Worm (Caenorhabditis elegans) whole organism, L1 larva: ENCODE results near the gene gcy-14.

ENCODE experiments used
- F16B12.6 ChIP-seq: fragments of 150-350 bp; optimal IDR thresholded peaks from 2 replicates; lab custom pipeline; 2014; ENCODE audit warnings: missing biosample characterization, missing genetic modification characterization
- aha-1 ChIP-seq: fragments of 150-350 bp; optimal IDR thresholded peaks from 2 replicates; lab custom pipeline; 2014; ENCODE audit warnings: missing biosample characterization, missing genetic modification characterization
- blmp-1 ChIP-seq: fragments of 150-350 bp; optimal IDR thresholded peaks from 2 replicates; lab custom pipeline; 2014; ENCODE audit warnings: missing biosample characterization, missing genetic modification characterization
- ceh-8 ChIP-seq: fragments of 200-800 bp; sonication (Bioruptor generic); optimal IDR thresholded peaks from 2 replicates; lab custom pipeline; 2018; ENCODE audit warnings: mild to moderate bottlenecking, missing genetic modification characterization, moderate library complexity, missing compliant biosample characterization
- ceh-82 ChIP-seq, 3 experiments: fragments of 150-350 bp in 1 of 3; sonication (generic microtip) in 2 of 3; optimal IDR thresholded peaks; 2 replicates each; lab custom pipeline; 2014 to 2017; ENCODE audit warnings: missing biosample characterization in 3 of 3, missing genetic modification characterization in 3 of 3
- ces-1 ChIP-seq: fragments of 150-350 bp; optimal IDR thresholded peaks from 2 replicates; lab custom pipeline; 2014; ENCODE audit warnings: missing biosample characterization, missing genetic modification reagents, missing genetic modification characterization
- dpl-1 ChIP-seq, 3 experiments: fragments of 150-350 bp in 2 of 3; sonication (generic microtip) in 1 of 3; optimal IDR thresholded peaks; 2 replicates each; lab custom pipeline; 2014 to 2017; ENCODE audit warnings: missing biosample characterization in 3 of 3, missing genetic modification characterization in 3 of 3, missing genetic modification reagents in 3 of 3
- dsc-1 ChIP-seq: sonication (generic microtip); optimal IDR thresholded peaks from 2 replicates; lab custom pipeline; 2016; ENCODE audit warnings: mild to moderate bottlenecking, missing genetic modification characterization, missing compliant biosample characterization
- efl-1 ChIP-seq, 4 experiments: fragments of 150-350 bp; optimal IDR thresholded peaks in 3 of 4; peaks in 1 of 4; 1 replicate in 1 of 4; 2 replicates in 3 of 4; lab custom pipeline; 2014; ENCODE audit warnings: missing biosample characterization in 2 of 4, missing genetic modification characterization in 2 of 4, missing genetic modification reagents in 2 of 4
- egl-27 ChIP-seq, 2 experiments: fragments of 150-350 bp in 1 of 2; sonication (generic microtip); optimal IDR thresholded peaks; 3 replicates each; lab custom pipeline; 2017 to 2018; ENCODE audit warnings: missing biosample characterization in 2 of 2, missing genetic modification characterization in 2 of 2, missing genetic modification reagents in 2 of 2
- elt-3 ChIP-seq, 6 experiments: fragments of 150-350 bp in 1 of 6; sonication (generic microtip); optimal IDR thresholded peaks; 2 replicates each; lab custom pipeline; 2017 to 2018; ENCODE audit warnings: missing biosample characterization in 6 of 6, missing genetic modification characterization in 6 of 6, inconsistent platforms in 1 of 6
- fkh-10 ChIP-seq: sonication (generic microtip); optimal IDR thresholded peaks from 2 replicates; lab custom pipeline; 2017; ENCODE audit warnings: missing biosample characterization, missing genetic modification reagents, missing genetic modification characterization
- fkh-8 ChIP-seq: sonication (generic microtip); optimal IDR thresholded peaks from 2 replicates; lab custom pipeline; 2016; ENCODE audit warnings: mild to moderate bottlenecking, missing genetic modification characterization, missing compliant biosample characterization
- fos-1 ChIP-seq: fragments of 150-350 bp; optimal IDR thresholded peaks from 2 replicates; lab custom pipeline; 2014; ENCODE audit warnings: missing biosample characterization, missing genetic modification characterization
- grh-1 ChIP-seq: fragments of 200-800 bp; sonication (Bioruptor generic); IDR thresholded peaks from 2 replicates; pipeline ENCODE4 v1.3.6; 2022; ENCODE audit warnings: missing genetic modification reagents, missing genetic modification characterization, missing compliant biosample characterization
- hlh-4 ChIP-seq: sonication (generic microtip); optimal IDR thresholded peaks from 2 replicates; lab custom pipeline; 2016; ENCODE audit warnings: mild to moderate bottlenecking, missing genetic modification characterization, missing compliant biosample characterization
- isw-1 ChIP-seq: fragments of 200-800 bp; sonication (Bioruptor generic); IDR thresholded peaks from 2 replicates; pipeline ENCODE4 v1.3.6; 2022; ENCODE audit warnings: missing genetic modification characterization, missing compliant biosample characterization
- lin-13 ChIP-seq: fragments of 150-350 bp; optimal IDR thresholded peaks from 2 replicates; lab custom pipeline; 2014; ENCODE audit warnings: missing biosample characterization, missing genetic modification reagents, missing genetic modification characterization
- lin-14 ChIP-seq: fragments of 200-800 bp; sonication (Bioruptor generic); optimal IDR thresholded peaks from 2 replicates; lab custom pipeline; 2018; ENCODE audit warnings: mild to moderate bottlenecking, missing genetic modification characterization, moderate library complexity, missing compliant biosample characterization
- lin-35 ChIP-seq, 2 experiments: fragments of 150-350 bp; optimal IDR thresholded peaks; 2 replicates each; lab custom pipeline; 2014; ENCODE audit warnings: missing biosample characterization in 2 of 2, missing genetic modification characterization in 2 of 2, missing genetic modification reagents in 2 of 2
- lir-3 ChIP-seq: sonication (generic microtip); optimal IDR thresholded peaks from 2 replicates; lab custom pipeline; 2016; ENCODE audit warnings: mild to moderate bottlenecking, missing genetic modification characterization, moderate library complexity, missing compliant biosample characterization; ENCODE audit not compliant: poor library complexity
- lsy-2 ChIP-seq, 2 experiments: fragments of 150-350 bp; optimal IDR thresholded peaks; 2 replicates each; lab custom pipeline; 2014; ENCODE audit warnings: missing biosample characterization in 2 of 2, missing genetic modification characterization in 2 of 2
- mab-9 ChIP-seq: fragments of 200-800 bp; sonication (Bioruptor generic); IDR thresholded peaks from 2 replicates; pipeline ENCODE4 v1.3.6; 2022; ENCODE audit warnings: missing genetic modification reagents, missing genetic modification characterization, missing compliant biosample characterization
- nhr-19 ChIP-seq: fragments of 200-800 bp; sonication (Bioruptor generic); conservative IDR thresholded peaks from 2 replicates; pipeline ENCODE4 v1.3.6; 2022; ENCODE audit warnings: missing genetic modification characterization, missing compliant biosample characterization
- nhr-47 ChIP-seq: sonication (generic microtip); optimal IDR thresholded peaks from 2 replicates; lab custom pipeline; 2016; ENCODE audit warnings: mild to moderate bottlenecking, missing genetic modification characterization, moderate library complexity, missing compliant biosample characterization
- nhr-71 ChIP-seq: sonication (generic microtip); optimal IDR thresholded peaks from 2 replicates; lab custom pipeline; 2016; ENCODE audit warnings: mild to moderate bottlenecking, missing genetic modification characterization, moderate library complexity, missing compliant biosample characterization
- nhr-77 ChIP-seq: fragments of 150-350 bp; optimal IDR thresholded peaks from 2 replicates; lab custom pipeline; 2014; ENCODE audit warnings: missing biosample characterization, missing genetic modification characterization
- nhr-90 ChIP-seq: sonication (generic microtip); optimal IDR thresholded peaks from 2 replicates; lab custom pipeline; 2016; ENCODE audit warnings: mild to moderate bottlenecking, missing genetic modification characterization, missing compliant biosample characterization; ENCODE audit not compliant: poor library complexity
- pax-3 ChIP-seq: fragments of 200-800 bp; sonication (Bioruptor generic); optimal IDR thresholded peaks from 2 replicates; lab custom pipeline; 2018; ENCODE audit warnings: mild to moderate bottlenecking, missing genetic modification characterization, moderate library complexity, missing compliant biosample characterization
- rnt-1 ChIP-seq: sonication (generic microtip); optimal IDR thresholded peaks from 2 replicates; lab custom pipeline; 2016; ENCODE audit warnings: mild to moderate bottlenecking, missing genetic modification characterization, moderate library complexity, missing compliant biosample characterization
- snpc-4 ChIP-seq: fragments of 150-350 bp; optimal IDR thresholded peaks from 2 replicates; lab custom pipeline; 2014; ENCODE audit warnings: missing biosample characterization, missing genetic modification characterization
- snu-23 ChIP-seq: sonication (generic microtip); optimal IDR thresholded peaks from 2 replicates; lab custom pipeline; 2016; ENCODE audit warnings: missing genetic modification characterization, missing compliant biosample characterization
- sox-4 ChIP-seq: sonication (generic microtip); optimal IDR thresholded peaks from 2 replicates; lab custom pipeline; 2016; ENCODE audit warnings: missing genetic modification characterization, missing compliant biosample characterization
- swsn-7 ChIP-seq: sonication (generic microtip); optimal IDR thresholded peaks from 2 replicates; lab custom pipeline; 2016; ENCODE audit warnings: missing genetic modification characterization, missing compliant biosample characterization
- tbx-2 ChIP-seq: sonication (generic microtip); optimal IDR thresholded peaks from 2 replicates; lab custom pipeline; 2016; ENCODE audit warnings: missing genetic modification characterization, missing compliant biosample characterization
- tlp-1 ChIP-seq: fragments of 150-350 bp; optimal IDR thresholded peaks from 2 replicates; lab custom pipeline; 2014; ENCODE audit warnings: missing biosample characterization, missing genetic modification characterization
- unc-130 ChIP-seq: fragments of 150-350 bp; optimal IDR thresholded peaks from 2 replicates; lab custom pipeline; 2017; ENCODE audit warnings: missing biosample characterization, missing genetic modification characterization, inconsistent platforms
- unc-62 ChIP-seq: fragments of 150-350 bp; optimal IDR thresholded peaks from 2 replicates; lab custom pipeline; 2014; ENCODE audit warnings: missing biosample characterization, missing genetic modification reagents, missing genetic modification characterization
- unc-86 ChIP-seq: sonication (generic microtip); optimal IDR thresholded peaks from 2 replicates; lab custom pipeline; 2016; ENCODE audit warnings: missing genetic modification characterization, missing compliant biosample characterization
- unc-98 ChIP-seq: fragments of 200-800 bp; sonication (Bioruptor generic); IDR thresholded peaks from 2 replicates; pipeline ENCODE4 v1.3.6; 2022; ENCODE audit warnings: missing genetic modification characterization, missing compliant biosample characterization
- xbp-1 ChIP-seq: sonication (generic microtip); optimal IDR thresholded peaks from 2 replicates; lab custom pipeline; 2016; ENCODE audit warnings: missing genetic modification characterization, missing compliant biosample characterization
- ztf-11 ChIP-seq, 2 experiments: sonication (generic microtip); optimal IDR thresholded peaks; 2 replicates each; lab custom pipeline; 2016 to 2017; ENCODE audit warnings: missing genetic modification characterization in 2 of 2, missing biosample characterization in 1 of 2, missing compliant biosample characterization in 1 of 2

gcy-14 gene

ce11 chrV:14835075-14835991 lies 32.7 kb downstream of the gcy-14 start:
- TF ChIP-seq blmp-1 (tag; lab: Kevin White, UChicago) (peak; percentile 93), pax-3 (no peak), lin-14 (peak; percentile 55), unc-130 (tag; lab: Kevin White, UChicago) (no peak), snu-23 (GFP tag; lab: Kevin White, UChicago) (peak; percentile 0)

- peak in 1 of 2 experiments; percentile 22 for TF ChIP-seq lsy-2 (tag; optimal IDR thresholded peaks at IDR 0.05; lab: Kevin White, UChicago)
- peak in 1 of 2 experiments; percentile 5 for TF ChIP-seq ztf-11 (tag; optimal IDR thresholded peaks at IDR 0.05; lab: Kevin White, UChicago)
- peak; percentile 8 to 10 for TF ChIP-seq efl-1 (optimal IDR thresholded peaks at IDR 0.05; lab: Kevin White, UChicago)
- TF ChIP-seq efl-1 (GFP tag; optimal IDR thresholded peaks at IDR 0.05 in 1 of 2; lab: Kevin White, UChicago) = peak in 1 of 2 experiments; percentile 45
- TF ChIP-seq tlp-1 (tag; lab: Kevin White, UChicago) = no peak
- TF ChIP-seq tbx-2 = peak; percentile 53
- TF ChIP-seq ceh-82 (tag; optimal IDR thresholded peaks at IDR 0.05; lab: Kevin White, UChicago) = peak in 2 of 3 experiments; percentile 2 to 65
- peak; percentile 30 for TF ChIP-seq nhr-71 (tag; lab: Kevin White, UChicago)
- peak; percentile 39; the same call in 1 of the 2 replicates for TF ChIP-seq isw-1 (GFP tag; lab: Robert Waterston, UW)
- TF ChIP-seq swsn-7 (tag; lab: Kevin White, UChicago) = peak; percentile 15
- peak in 1 of 3 experiments; percentile 11 for TF ChIP-seq dpl-1 (GFP tag; optimal IDR thresholded peaks at IDR 0.05; lab: Kevin White, UChicago)
- TF ChIP-seq lin-14 = peak; percentile 88
- TF ChIP-seq snu-23 (GFP tag; lab: Kevin White, UChicago) = peak; percentile 21
- TF ChIP-seq unc-86 = peak; percentile 59
- peak; percentile 34 for TF ChIP-seq fkh-8 (tag; lab: Kevin White, UChicago)
- TF ChIP-seq lin-35 (GFP tag; optimal IDR thresholded peaks at IDR 0.05; lab: Kevin White, UChicago) = peak in 1 of 2 experiments; percentile 40
- TF ChIP-seq rnt-1 = no peak
- peak; percentile 26 for TF ChIP-seq nhr-47
- TF ChIP-seq ceh-8 (GFP tag; lab: Kevin White, UChicago) = no peak
- TF ChIP-seq mab-9 = no peak
- no peak for TF ChIP-seq nhr-19 (GFP tag; lab: Robert Waterston, UW)
Measured at ce11 chrV:14833219-14833618, 34.9 kb downstream of the gcy-14 start.

ce11 chrV:14832789-14833187 lies 35.3 kb downstream of the gcy-14 start:
- TF ChIP-seq snpc-4 (tag; lab: Kevin White, UChicago) (no peak), dsc-1 (tag; lab: Kevin White, UChicago) (no peak)

- TF ChIP-seq xbp-1 = no peak
- TF ChIP-seq unc-62 = no peak
- TF ChIP-seq ces-1 (GFP tag; lab: Kevin White, UChicago) = no peak
- no peak for TF ChIP-seq hlh-4 (tag; lab: Kevin White, UChicago)
- no peak for TF ChIP-seq unc-98
- TF ChIP-seq rnt-1 = no peak
- TF ChIP-seq sox-4 (tag; lab: Kevin White, UChicago) = no peak
- no peak for TF ChIP-seq elt-3 (tag; optimal IDR thresholded peaks at IDR 0.05; lab: Kevin White, UChicago)
- no peak for TF ChIP-seq grh-1 (GFP tag; lab: Robert Waterston, UW)
- no peak for TF ChIP-seq nhr-47
- no peak for TF ChIP-seq aha-1 (tag; lab: Kevin White, UChicago)
- no peak for TF ChIP-seq fos-1 (tag; lab: Kevin White, UChicago)
- no peak for TF ChIP-seq nhr-77 (tag; lab: Kevin White, UChicago)
- no peak for TF ChIP-seq lin-13 (GFP tag; lab: Kevin White, UChicago)
- no peak for TF ChIP-seq F16B12.6
- peak in 1 of 2 experiments; percentile 19 for TF ChIP-seq efl-1 (optimal IDR thresholded peaks at IDR 0.05; lab: Kevin White, UChicago)
- TF ChIP-seq efl-1 (GFP tag; optimal IDR thresholded peaks at IDR 0.05 in 1 of 2; lab: Kevin White, UChicago) = peak; percentile 6 to 85
- peak in 1 of 3 experiments; percentile 26 for TF ChIP-seq ceh-82 (tag; optimal IDR thresholded peaks at IDR 0.05; lab: Kevin White, UChicago)
- TF ChIP-seq fkh-10 (GFP tag; lab: Kevin White, UChicago) = peak; percentile 59
- TF ChIP-seq lir-3 = no peak
- no peak for TF ChIP-seq tlp-1 (tag; lab: Kevin White, UChicago)
- TF ChIP-seq lin-35 (GFP tag; optimal IDR thresholded peaks at IDR 0.05; lab: Kevin White, UChicago) = peak in 1 of 2 experiments; percentile 7
- no peak for TF ChIP-seq nhr-90 (tag; lab: Kevin White, UChicago)
- TF ChIP-seq egl-27 (tag; optimal IDR thresholded peaks at IDR 0.05; lab: Kevin White, UChicago) = no peak
- peak; percentile 23 for TF ChIP-seq lin-14
Measured at ce11 chrV:14832121-14832788, 35.8 kb downstream of the gcy-14 start.
